Fruit fly (Drosophila melanogaster) whole organism, embryonic: ENCODE measurements around the gene CG42536.

Source experiments
- ATbp ChIP-seq: fragments of 200-800 bp; sonication (Bioruptor generic); optimal IDR thresholded peaks from 2 replicates; lab custom pipeline; 2017; ENCODE audit warnings: missing biosample characterization, mild to moderate bottlenecking, missing genetic modification characterization, missing genetic modification reagents
- B-H1 ChIP-seq: fragments of 200-800 bp; sonication (Bioruptor generic); IDR thresholded peaks from 3 replicates; pipeline ENCODE4 v1.3.6; 2022; ENCODE audit warnings: missing biosample characterization, missing genetic modification characterization
- Bdp1 ChIP-seq: fragments of 200-800 bp; sonication (Bioruptor generic); optimal IDR thresholded peaks from 3 replicates; lab custom pipeline; 2016; ENCODE audit warnings: missing biosample characterization, missing genetic modification characterization
- Bgb ChIP-seq: fragments of 200-800 bp; sonication (Bioruptor generic); IDR thresholded peaks from 2 replicates; pipeline ENCODE4 v1.3.6; 2022; ENCODE audit warnings: missing biosample characterization, missing genetic modification characterization; ENCODE audit not compliant: partially characterized antibody
- Bteb2 ChIP-seq: fragments of 200-800 bp; sonication (Bioruptor generic); optimal IDR thresholded peaks from 2 replicates; lab custom pipeline; 2016; ENCODE audit warnings: missing biosample characterization, missing genetic modification characterization
- CG10565 ChIP-seq: fragments of 200-800 bp; sonication (Bioruptor generic); optimal IDR thresholded peaks from 3 replicates; lab custom pipeline; 2016; ENCODE audit warnings: missing biosample characterization, mild to moderate bottlenecking, missing genetic modification characterization
- CG10959 ChIP-seq: fragments of 200-800 bp; sonication (Bioruptor generic); IDR thresholded peaks from 2 replicates; pipeline ENCODE4 v1.3.6; 2022; ENCODE audit warnings: missing biosample characterization, missing genetic modification characterization
- CG12155 ChIP-seq: fragments of 200-800 bp; sonication (Bioruptor generic); optimal IDR thresholded peaks from 3 replicates; lab custom pipeline; 2016; ENCODE audit warnings: missing biosample characterization, missing genetic modification characterization
- CG13894 ChIP-seq: fragments of 200-800 bp; sonication (Bioruptor generic); optimal IDR thresholded peaks from 3 replicates; lab custom pipeline; 2018; ENCODE audit warnings: missing biosample characterization, mild to moderate bottlenecking, missing genetic modification characterization, moderate library complexity
- CG14965 ChIP-seq: fragments of 200-800 bp; sonication (Bioruptor generic); optimal IDR thresholded peaks from 2 replicates; lab custom pipeline; 2016; ENCODE audit warnings: missing biosample characterization, missing genetic modification characterization, borderline replicate concordance
- CG16779 ChIP-seq: fragments of 200-800 bp; sonication (Bioruptor generic); IDR thresholded peaks from 2 replicates; pipeline ENCODE4 v1.3.6; 2022; ENCODE audit warnings: missing biosample characterization, missing genetic modification characterization
- CG17912 ChIP-seq: fragments of 200-800 bp; sonication (Bioruptor generic); optimal IDR thresholded peaks from 2 replicates; lab custom pipeline; 2018; ENCODE audit warnings: missing biosample characterization, mild to moderate bottlenecking, missing genetic modification characterization
- CG18619 ChIP-seq: fragments of 200-800 bp; sonication (Bioruptor generic); optimal IDR thresholded peaks from 3 replicates; lab custom pipeline; 2017; ENCODE audit warnings: missing biosample characterization, mild to moderate bottlenecking, missing genetic modification characterization
- CG3407 ChIP-seq: fragments of 200-800 bp; sonication (Bioruptor generic); optimal IDR thresholded peaks from 2 replicates; lab custom pipeline; 2018; ENCODE audit warnings: missing biosample characterization, mild to moderate bottlenecking, missing genetic modification characterization
- CG34422 ChIP-seq: fragments of 200-800 bp; sonication (Bioruptor generic); IDR thresholded peaks from 3 replicates; pipeline ENCODE4 v1.3.6; 2022; ENCODE audit warnings: missing biosample characterization, missing genetic modification characterization
- CG6683 ChIP-seq: fragments of 200-800 bp; sonication (Bioruptor generic); optimal IDR thresholded peaks from 2 replicates; lab custom pipeline; 2017; ENCODE audit warnings: missing biosample characterization, mild to moderate bottlenecking, missing genetic modification characterization, missing genetic modification reagents
- CG6689 ChIP-seq: fragments of 200-800 bp; sonication (Bioruptor generic); IDR thresholded peaks from 2 replicates; pipeline ENCODE4 v1.3.6; 2022; ENCODE audit warnings: missing biosample characterization, missing genetic modification characterization
- CG6854 ChIP-seq: fragments of 200-800 bp; sonication (Bioruptor generic); optimal IDR thresholded peaks from 3 replicates; lab custom pipeline; 2017; ENCODE audit warnings: missing biosample characterization, mild to moderate bottlenecking, missing genetic modification characterization
- CG7745 ChIP-seq: fragments of 200-800 bp; sonication (Bioruptor generic); optimal IDR thresholded peaks from 2 replicates; lab custom pipeline; 2018; ENCODE audit warnings: missing biosample characterization, mild to moderate bottlenecking, missing genetic modification characterization, moderate library complexity
- CG9609 ChIP-seq: fragments of 200-800 bp; sonication (Bioruptor generic); optimal IDR thresholded peaks from 3 replicates; lab custom pipeline; 2016; ENCODE audit warnings: missing biosample characterization, missing genetic modification characterization
- Doc2 ChIP-seq: fragments of 200-800 bp; sonication (Bioruptor generic); IDR thresholded peaks from 2 replicates; pipeline ENCODE4 v1.3.6; 2022; ENCODE audit warnings: missing biosample characterization, missing genetic modification characterization
- Eip74EF ChIP-seq, 2 experiments: fragments of 200-800 bp in 1 of 2; fragments of >200 bp in 1 of 2; sonication (Bioruptor generic) in 1 of 2; optimal IDR thresholded peaks; 2 replicates each; lab custom pipeline; 2017 to 2019; ENCODE audit warnings: missing biosample characterization in 2 of 2, missing genetic modification characterization in 2 of 2, mild to moderate bottlenecking in 1 of 2, moderate library complexity in 1 of 2
- Hey ChIP-seq: fragments of 200-800 bp; sonication (Bioruptor generic); optimal IDR thresholded peaks from 3 replicates; lab custom pipeline; 2018; ENCODE audit warnings: missing biosample characterization, mild to moderate bottlenecking, missing genetic modification characterization
- Myb ChIP-seq: fragments of 200-800 bp; sonication (Bioruptor generic); optimal IDR thresholded peaks from 2 replicates; lab custom pipeline; 2016; ENCODE audit warnings: missing biosample characterization, missing genetic modification characterization
- NC2β ChIP-seq: fragments of 200-800 bp; sonication (Bioruptor generic); optimal IDR thresholded peaks from 2 replicates; lab custom pipeline; 2016; ENCODE audit warnings: missing biosample characterization, missing genetic modification characterization
- Oaz ChIP-seq: fragments of 200-800 bp; sonication (Bioruptor generic); IDR thresholded peaks from 2 replicates; pipeline ENCODE4 v1.3.6; 2022; ENCODE audit warnings: missing biosample characterization, missing genetic modification characterization
- Optix ChIP-seq: fragments of 200-800 bp; sonication (Bioruptor generic); IDR thresholded peaks from 3 replicates; pipeline ENCODE4 v1.3.6; 2022; ENCODE audit warnings: missing biosample characterization, missing genetic modification characterization
- Ptx1 ChIP-seq: fragments of 200-800 bp; sonication (Bioruptor generic); IDR thresholded peaks from 2 replicates; pipeline ENCODE4 v1.3.6; 2022; ENCODE audit warnings: missing biosample characterization, missing genetic modification characterization
- Rfx ChIP-seq: fragments of 200-800 bp; sonication (Bioruptor generic); IDR thresholded peaks from 2 replicates; pipeline ENCODE4 v1.3.6; 2022; ENCODE audit warnings: missing biosample characterization, missing genetic modification characterization
- Sox100B ChIP-seq: fragments of 200-800 bp; sonication (Bioruptor generic); optimal IDR thresholded peaks from 3 replicates; lab custom pipeline; 2018; ENCODE audit warnings: missing biosample characterization, mild to moderate bottlenecking, missing genetic modification characterization
- Sry-δ ChIP-seq: fragments of 200-800 bp; sonication (Bioruptor generic); optimal IDR thresholded peaks from 2 replicates; lab custom pipeline; 2016; ENCODE audit warnings: missing biosample characterization, missing genetic modification characterization
- ara ChIP-seq: fragments of 200-800 bp; sonication (Bioruptor generic); IDR thresholded peaks from 2 replicates; pipeline ENCODE4 v1.3.6; 2022; ENCODE audit warnings: missing biosample characterization, missing genetic modification characterization
- ase ChIP-seq: fragments of 200-800 bp; sonication (Bioruptor generic); IDR thresholded peaks from 3 replicates; pipeline ENCODE4 v1.3.6; 2022; ENCODE audit warnings: missing biosample characterization, missing genetic modification characterization
- bab2 ChIP-seq: fragments of 200-800 bp; sonication (Bioruptor generic); optimal IDR thresholded peaks from 2 replicates; lab custom pipeline; 2016; ENCODE audit warnings: missing biosample characterization, missing genetic modification characterization
- bcd ChIP-seq: fragments of 200-800 bp; sonication (Bioruptor generic); optimal IDR thresholded peaks from 2 replicates; lab custom pipeline; 2017; ENCODE audit warnings: missing biosample characterization, mild to moderate bottlenecking, missing genetic modification characterization
- danr ChIP-seq: fragments of 200-800 bp; sonication (Bioruptor generic); IDR thresholded peaks from 2 replicates; pipeline ENCODE4 v1.3.6; 2022; ENCODE audit warnings: missing biosample characterization, missing genetic modification characterization
- emc ChIP-seq: fragments of 200-800 bp; sonication (Bioruptor generic); optimal IDR thresholded peaks from 2 replicates; lab custom pipeline; 2016; ENCODE audit warnings: missing biosample characterization, missing genetic modification characterization
- en ChIP-seq: fragments of 200-800 bp; sonication (Bioruptor generic); optimal IDR thresholded peaks from 2 replicates; lab custom pipeline; 2016; ENCODE audit warnings: missing biosample characterization, missing genetic modification characterization
- ham ChIP-seq: fragments of 200-800 bp; sonication (Bioruptor generic); IDR thresholded peaks from 2 replicates; pipeline ENCODE4 v1.3.6; 2022; ENCODE audit warnings: missing biosample characterization, missing genetic modification characterization
- jing ChIP-seq: fragments of 200-800 bp; sonication (Bioruptor generic); optimal IDR thresholded peaks from 2 replicates; lab custom pipeline; 2018; ENCODE audit warnings: missing biosample characterization, mild to moderate bottlenecking, missing genetic modification characterization
- jumu ChIP-seq: fragments of 200-800 bp; sonication (Bioruptor generic); optimal IDR thresholded peaks from 3 replicates; lab custom pipeline; 2016; ENCODE audit warnings: missing biosample characterization, missing genetic modification characterization
- kni ChIP-seq: fragments of 200-800 bp; sonication (Bioruptor generic); optimal IDR thresholded peaks from 3 replicates; lab custom pipeline; 2017; ENCODE audit warnings: mild to moderate bottlenecking, missing biosample characterization, missing genetic modification reagents, missing genetic modification characterization
- lola ChIP-seq, 3 experiments: fragments of >200 bp in 2 of 3; fragments of 200-800 bp in 1 of 3; sonication (Bioruptor generic) in 1 of 3; optimal IDR thresholded peaks; 2 replicates each; lab custom pipeline; 2017 to 2019; ENCODE audit warnings: missing biosample characterization in 3 of 3, missing genetic modification characterization in 3 of 3, mild to moderate bottlenecking in 1 of 3, moderate library complexity in 1 of 3
- p53 ChIP-seq: fragments of 200-800 bp; sonication (Bioruptor generic); optimal IDR thresholded peaks from 2 replicates; lab custom pipeline; 2016; ENCODE audit warnings: missing biosample characterization, missing genetic modification characterization
- sisA ChIP-seq: fragments of 200-800 bp; sonication (Bioruptor generic); IDR thresholded peaks from 2 replicates; pipeline ENCODE4 v1.3.6; 2022; ENCODE audit warnings: missing biosample characterization, missing genetic modification characterization
- ssp ChIP-seq: fragments of 200-800 bp; sonication (Bioruptor generic); IDR thresholded peaks from 2 replicates; pipeline ENCODE4 v1.3.6; 2022; ENCODE audit warnings: missing biosample characterization, missing genetic modification characterization
- sug ChIP-seq: fragments of 200-800 bp; optimal IDR thresholded peaks from 2 replicates; lab custom pipeline; 2019; ENCODE audit warnings: missing biosample characterization, mild to moderate bottlenecking, missing genetic modification characterization, moderate library complexity
- toy ChIP-seq: fragments of 200-800 bp; sonication (Bioruptor generic); IDR thresholded peaks from 2 replicates; pipeline ENCODE4 v1.3.6; 2022; ENCODE audit warnings: missing biosample characterization, missing genetic modification characterization
- trem ChIP-seq: fragments of 200-800 bp; optimal IDR thresholded peaks from 3 replicates; lab custom pipeline; 2019; ENCODE audit warnings: missing biosample characterization, mild to moderate bottlenecking, missing genetic modification characterization, moderate library complexity
- zen ChIP-seq: fragments of 200-800 bp; sonication (Bioruptor generic); optimal IDR thresholded peaks from 3 replicates; lab custom pipeline; 2018; ENCODE audit warnings: missing biosample characterization, mild to moderate bottlenecking, missing genetic modification characterization, moderate library complexity

The CG42536 gene

DNA sequence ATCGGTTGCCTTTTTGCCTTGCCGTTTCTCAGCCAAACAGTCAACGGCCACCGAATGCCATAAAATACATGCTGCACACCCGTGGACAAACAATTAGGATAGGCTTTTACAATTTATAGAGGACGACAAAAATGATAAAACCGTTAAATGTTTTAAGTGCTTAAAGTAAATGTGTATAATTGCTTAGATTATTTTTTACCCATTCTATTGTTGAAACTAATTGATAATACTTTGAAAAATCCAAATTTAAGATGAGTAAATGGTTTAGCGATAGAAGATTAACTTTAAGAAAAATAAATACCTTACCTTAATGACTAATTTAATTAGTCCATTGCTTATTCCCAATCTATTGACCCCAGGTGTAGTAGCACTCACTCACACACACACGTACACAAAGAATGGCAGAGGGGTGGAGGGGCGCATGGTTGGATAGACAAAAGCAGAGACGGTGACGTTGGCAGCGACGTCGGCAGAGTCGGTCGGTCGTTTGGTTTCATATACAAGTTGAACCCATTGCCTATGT is 48.7 kb upstream of the CG42536 start (continued):
- TF ChIP-seq en (GFP tag; lab: Kevin White, UChicago) = peak; percentile 88
- TF ChIP-seq CG3407 = peak; percentile 94
- TF ChIP-seq Bteb2 = peak; percentile 91
- peak; percentile 69; the same call in 1 of the 2 replicates for TF ChIP-seq ham (GFP tag; lab: Robert Waterston, UW)
- peak; percentile 92 for TF ChIP-seq CG6683 (GFP tag; lab: Kevin White, UChicago)
- TF ChIP-seq Hey (tag; lab: Kevin White, UChicago) = peak; percentile 67
- peak; percentile 96 for TF ChIP-seq bcd
- peak in 1 of 2 experiments; percentile 97 for TF ChIP-seq Eip74EF (GFP tag; optimal IDR thresholded peaks at IDR 0.05; lab: Kevin White, UChicago)
- TF ChIP-seq CG10959 = peak; percentile 69; the same call in 1 of the 2 replicates
- peak; percentile 92 for TF ChIP-seq ase
- TF ChIP-seq ssp (GFP tag; lab: Robert Waterston, UW) = peak; percentile 85
- TF ChIP-seq CG6854 = peak; percentile 94
- TF ChIP-seq emc (GFP tag; lab: Kevin White, UChicago) = peak; percentile 76
- TF ChIP-seq CG9609 (GFP tag; lab: Kevin White, UChicago) = peak; percentile 85
- peak; percentile 85 for TF ChIP-seq kni (GFP tag; lab: Kevin White, UChicago)
- TF ChIP-seq CG14965 (GFP tag; lab: Kevin White, UChicago) = peak; percentile 46
- peak; percentile 40 for TF ChIP-seq CG10565 (GFP tag; lab: Kevin White, UChicago)
- TF ChIP-seq Oaz (GFP tag; lab: Robert Waterston, UW) = peak; percentile 91
- peak; percentile 84 for TF ChIP-seq trem (tag; lab: Kevin White, UChicago)
- TF ChIP-seq ATbp (GFP tag; lab: Kevin White, UChicago) = peak; percentile 95
- TF ChIP-seq CG34422 = peak; percentile 94
- TF ChIP-seq danr (GFP tag; lab: Robert Waterston, UW) = peak; percentile 92
- peak; percentile 88 for TF ChIP-seq toy (GFP tag; lab: Robert Waterston, UW)
- TF ChIP-seq Doc2 (GFP tag; lab: Robert Waterston, UW) = no peak
- peak; percentile 88 for TF ChIP-seq B-H1
- peak; percentile 90 for TF ChIP-seq jumu (GFP tag; lab: Kevin White, UChicago)
- peak; percentile 82 for TF ChIP-seq NC2β (GFP tag; lab: Kevin White, UChicago)
- peak; percentile 77 for TF ChIP-seq jing (GFP tag; lab: Kevin White, UChicago)
- peak; percentile 91 for TF ChIP-seq Rfx (GFP tag; lab: Robert Waterston, UW)
- TF ChIP-seq Optix = no peak
- peak; percentile 98 for TF ChIP-seq Sox100B
- TF ChIP-seq CG12155 (GFP tag; lab: Kevin White, UChicago) = peak; percentile 85
- peak; percentile 93 for TF ChIP-seq CG13894 (tag; lab: Kevin White, UChicago)
- TF ChIP-seq sisA = peak; percentile 91
- peak; percentile 65 for TF ChIP-seq CG17912 (GFP tag; lab: Kevin White, UChicago)
- peak; percentile 96 for TF ChIP-seq CG6689 (GFP tag; lab: Robert Waterston, UW)
- TF ChIP-seq p53 (GFP tag; lab: Kevin White, UChicago) = peak; percentile 76
- peak; percentile 86 for TF ChIP-seq Myb (GFP tag; lab: Kevin White, UChicago)
- peak; percentile 92 for TF ChIP-seq ara (GFP tag; lab: Robert Waterston, UW)
- peak; percentile 55; the same call in 1 of the 2 replicates for TF ChIP-seq CG16779
- TF ChIP-seq Bgb (GFP tag; lab: Robert Waterston, UW) = no peak
- TF ChIP-seq sug (tag; lab: Kevin White, UChicago) = peak; percentile 91
- peak; percentile 95 for TF ChIP-seq Ptx1 (GFP tag; lab: Robert Waterston, UW)
- peak; percentile 22 for TF ChIP-seq CG7745
- TF ChIP-seq lola (GFP tag; optimal IDR thresholded peaks at IDR 0.05; lab: Kevin White, UChicago) = peak in 1 of 3 experiments; percentile 95
- TF ChIP-seq Sry-δ (GFP tag; lab: Kevin White, UChicago) = peak; percentile 46
- peak; percentile 68 for TF ChIP-seq Bdp1 (GFP tag; lab: Kevin White, UChicago)
- TF ChIP-seq zen (tag; lab: Kevin White, UChicago) = peak; percentile 85
- TF ChIP-seq bab2 (GFP tag; lab: Kevin White, UChicago) = peak; percentile 88
- peak; percentile 94 for TF ChIP-seq CG18619 (GFP tag; lab: Kevin White, UChicago)
